Fruit fly (Drosophila melanogaster): ENCODE results near the gene CG8036.

The CG8036 gene

DNA sequence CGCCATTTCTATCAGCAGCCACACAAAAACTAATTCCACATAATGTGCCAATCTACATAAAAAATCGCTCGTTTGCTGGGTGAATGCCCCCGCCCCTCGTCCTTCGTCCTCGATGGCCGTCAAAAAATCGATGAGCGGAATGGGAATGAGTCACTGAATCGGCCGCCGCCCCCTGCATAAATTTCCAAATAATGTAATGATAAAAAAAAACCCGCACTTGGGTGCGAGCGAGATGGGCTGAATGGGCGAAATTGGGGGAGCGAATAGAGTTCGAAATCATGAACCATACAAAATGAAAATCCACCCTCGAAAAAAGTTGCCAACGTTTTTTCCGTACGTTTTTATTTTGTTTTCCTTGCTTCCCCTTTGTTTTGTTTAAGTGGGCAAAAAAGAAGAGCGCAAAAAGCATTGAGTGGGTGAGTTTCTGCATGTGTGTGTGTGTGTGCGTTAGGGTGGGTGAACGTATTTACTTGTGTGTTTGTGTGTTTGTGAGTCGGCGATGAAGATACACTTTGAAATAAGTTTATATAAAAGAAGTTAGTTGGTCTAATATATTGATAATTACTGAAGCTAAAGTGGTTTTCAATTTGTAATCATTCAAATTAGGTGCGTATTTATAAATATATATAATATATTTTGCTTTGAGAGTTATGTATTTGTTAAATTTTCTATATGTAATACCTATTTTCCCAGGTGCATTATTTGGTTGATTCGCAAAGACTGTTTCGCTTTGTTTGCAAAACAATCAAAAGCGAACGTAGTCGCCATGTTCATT lies 37.8 kb downstream of the CG8036 start (continued):
- no peak for TF ChIP-seq ap (GFP tag; IDR thresholded peaks at IDR 0.05)
- TF ChIP-seq CG8388 (GFP tag; optimal IDR thresholded peaks at IDR 0.05) = no peak
- TF ChIP-seq jumu (GFP tag; optimal IDR thresholded peaks at IDR 0.05) = no peak
- no peak for TF ChIP-seq CG31365 (tag; optimal IDR thresholded peaks at IDR 0.05)
- no peak for TF ChIP-seq CG3838 (GFP tag; optimal IDR thresholded peaks at IDR 0.05)
- no peak for TF ChIP-seq her (GFP tag; optimal IDR thresholded peaks at IDR 0.05)
- no peak for TF ChIP-seq lmd (GFP tag; IDR thresholded peaks at IDR 0.05)
- TF ChIP-seq al (GFP tag; IDR thresholded peaks at IDR 0.05) = no peak
- no peak for TF ChIP-seq CG4328 (GFP tag; optimal IDR thresholded peaks at IDR 0.05)
- TF ChIP-seq Dbx (GFP tag; IDR thresholded peaks at IDR 0.05) = no peak
- no peak for TF ChIP-seq klu (GFP tag; IDR thresholded peaks at IDR 0.05)
- no peak for TF ChIP-seq CG13894 (tag; optimal IDR thresholded peaks at IDR 0.05)
- TF ChIP-seq CG30403 (GFP tag; optimal IDR thresholded peaks at IDR 0.05) = no peak
- TF ChIP-seq CG18599 (GFP tag; optimal IDR thresholded peaks at IDR 0.05) = peak; percentile 17
- peak; percentile 45 for TF ChIP-seq pros (GFP tag; optimal IDR thresholded peaks at IDR 0.05)

- TF ChIP-seq MTF-1 (GFP tag; optimal IDR thresholded peaks at IDR 0.05; ENCODE audit: borderline replicate concordance) (no peak), sna (GFP tag; IDR thresholded peaks at IDR 0.05; ENCODE audit: partially characterized antibody) (no peak), toy (GFP tag; IDR thresholded peaks at IDR 0.05) (no peak), cg (GFP tag; optimal IDR thresholded peaks at IDR 0.05) (peak; percentile 42), ara (GFP tag; IDR thresholded peaks at IDR 0.05) (no peak), ewg (GFP tag; optimal IDR thresholded peaks at IDR 0.05) (no peak), D (optimal IDR thresholded peaks at IDR 0.05) (no peak), D (GFP tag; optimal IDR thresholded peaks at IDR 0.05) (no peak), CG3065 (GFP tag; optimal IDR thresholded peaks at IDR 0.05) (peak; percentile 78), CG10462 (GFP tag; optimal IDR thresholded peaks at IDR 0.05) (no peak), ci (GFP tag; IDR thresholded peaks at IDR 0.05) (peak; percentile 47; the same call in 1 of the 3 replicates), chn (GFP tag; optimal IDR thresholded peaks at IDR 0.05) (peak; percentile 68), ttk (GFP tag; IDR thresholded peaks at IDR 0.05) (0 out of 2 replicates have a peak, but pooled peaks have one; percentile 22), eve (GFP tag; optimal IDR thresholded peaks at IDR 0.05) (no peak), Nf-YC (tag; optimal IDR thresholded peaks at IDR 0.05) (no peak), Poxn (GFP tag; IDR thresholded peaks at IDR 0.05) (no peak), CG17359 (tag; optimal IDR thresholded peaks at IDR 0.05) (peak; percentile 81), CG31365 (tag; optimal IDR thresholded peaks at IDR 0.05) (no peak)
Measured at dm6 chr3R:8707166-8707565, 39.5 kb downstream of the CG8036 start.

DNA sequence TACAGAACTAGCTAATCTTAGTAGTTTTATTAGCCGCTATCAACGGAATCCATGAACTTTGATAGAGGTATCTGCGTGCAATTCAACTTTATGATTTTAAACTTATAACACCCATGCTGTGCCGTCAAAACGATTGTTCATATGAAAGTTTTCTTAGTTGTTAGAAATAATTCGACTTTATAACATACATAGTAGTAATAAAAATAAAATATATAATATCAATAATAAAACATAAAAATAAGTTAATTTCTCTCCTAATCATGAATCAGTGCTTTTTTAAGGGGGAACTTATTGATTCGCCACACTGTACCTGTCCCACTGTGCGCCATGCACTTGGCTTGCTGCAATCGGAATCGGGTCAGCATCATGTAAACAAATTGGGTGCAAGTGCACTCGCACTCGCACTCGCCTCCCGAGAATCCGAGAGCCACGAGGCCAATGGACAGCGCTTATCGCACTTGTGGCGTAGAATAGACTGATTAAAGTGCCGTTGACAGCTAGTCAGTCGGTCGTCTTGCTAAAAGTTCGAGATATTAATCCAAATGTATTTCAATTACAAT lies 44.3 kb downstream of the CG8036 start:
- TF ChIP-seq nerfin-1 (tag; optimal IDR thresholded peaks at IDR 0.05) (no peak), CG31224 (GFP tag; IDR thresholded peaks at IDR 0.05) (no peak), CG8290 (GFP tag; optimal IDR thresholded peaks at IDR 0.05) (no peak), CG8290 (tag; optimal IDR thresholded peaks at IDR 0.05) (no peak), mld (GFP tag; IDR thresholded peaks at IDR 0.05; ENCODE audit: partially characterized antibody) (no peak), CG11695 (GFP tag; IDR thresholded peaks at IDR 0.05) (no peak), jing (GFP tag; optimal IDR thresholded peaks at IDR 0.05) (no peak), odd (GFP tag; optimal IDR thresholded peaks at IDR 0.05) (no peak), vvl (GFP tag; IDR thresholded peaks at IDR 0.05) (no peak), CG18599 (GFP tag; optimal IDR thresholded peaks at IDR 0.05) (peak; percentile 12), Scr (GFP tag; IDR thresholded peaks at IDR 0.05; ENCODE audit: partially characterized antibody) (no peak), esg (GFP tag; conservative IDR thresholded peaks at IDR 0.05) (no peak; the same call in 1 of the 2 replicates), Drgx (GFP tag; IDR thresholded peaks at IDR 0.05) (peak; percentile 4; the same call in 1 of the 2 replicates), Rfx (GFP tag; IDR thresholded peaks at IDR 0.05) (no peak), D19A (tag; optimal IDR thresholded peaks at IDR 0.05) (no peak), Hmx (GFP tag; optimal IDR thresholded peaks at IDR 0.05) (no peak), CG42726 (GFP tag; IDR thresholded peaks at IDR 0.05; ENCODE audit: partially characterized antibody) (no peak), tx (GFP tag; optimal IDR thresholded peaks at IDR 0.05) (no peak)

All from whole organism, embryonic.